Fruit fly (Drosophila melanogaster): ENCODE measurements around the gene Srx.
A peak's percentile ranks its signal among the peaks of the same experiment; 100 is the strongest.

The Srx gene

DNA sequence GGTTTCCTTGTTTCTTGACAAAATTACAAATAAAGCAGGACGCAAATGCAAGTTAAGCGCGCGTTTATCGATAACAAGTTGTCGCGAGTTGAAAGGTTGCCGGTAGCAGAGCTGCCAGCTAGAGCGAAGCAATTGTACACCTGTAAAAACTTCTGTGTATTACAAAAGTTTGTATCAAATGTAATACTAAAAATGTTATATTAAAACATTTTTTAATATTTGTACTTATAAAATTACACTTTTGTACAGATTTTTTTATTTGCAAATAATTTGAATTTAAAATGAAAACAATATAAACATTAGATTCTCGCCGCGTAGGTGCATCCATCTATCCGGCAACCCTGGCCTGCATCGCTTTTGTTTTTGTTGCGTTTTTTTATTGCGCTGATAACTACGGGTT is 12.2 kb upstream of the Srx start, which contains the start of the genes CG8142 and Ucp4A (continued):
- TF ChIP-seq CG8924 (tag; optimal IDR thresholded peaks at IDR 0.05) (peak; percentile 93), CG11085 (GFP tag; IDR thresholded peaks at IDR 0.05) (peak; percentile 96), Dp (GFP tag; optimal IDR thresholded peaks at IDR 0.05) (peak; percentile 71), Jarid2 (GFP tag; optimal IDR thresholded peaks at IDR 0.05) (no peak), ara (GFP tag; IDR thresholded peaks at IDR 0.05) (peak; percentile 96), yki (optimal IDR thresholded peaks at IDR 0.05) (no peak), ap (GFP tag; IDR thresholded peaks at IDR 0.05) (peak; percentile 93), ken (GFP tag; IDR thresholded peaks at IDR 0.05) (peak; percentile 93), sd (tag; optimal IDR thresholded peaks at IDR 0.05) (peak; percentile 61), CG15514 (GFP tag; optimal IDR thresholded peaks at IDR 0.05) (peak; percentile 85), CG1024 (GFP tag; IDR thresholded peaks at IDR 0.05) (peak; percentile 85), Hr78 (GFP tag; optimal IDR thresholded peaks at IDR 0.05) (peak in 1 of 2 experiments; percentile 99), slp2 (GFP tag; optimal IDR thresholded peaks at IDR 0.05) (peak; percentile 39), caup (GFP tag; optimal IDR thresholded peaks at IDR 0.05; ENCODE audit: severe bottlenecking) (peak; percentile 89), CG16815 (GFP tag; optimal IDR thresholded peaks at IDR 0.05) (peak; percentile 88), CG1233 (GFP tag; optimal IDR thresholded peaks at IDR 0.05) (peak; percentile 89), CG10462 (GFP tag; optimal IDR thresholded peaks at IDR 0.05) (peak; percentile 86), Atf-2 (GFP tag; optimal IDR thresholded peaks at IDR 0.05) (peak; percentile 20), Dek (tag; optimal IDR thresholded peaks at IDR 0.05) (peak; percentile 86), toy (GFP tag; IDR thresholded peaks at IDR 0.05) (peak; percentile 81), nom (GFP tag; optimal IDR thresholded peaks at IDR 0.05) (peak; percentile 83), wek (GFP tag; optimal IDR thresholded peaks at IDR 0.05) (no peak), chif (GFP tag; optimal IDR thresholded peaks at IDR 0.05) (peak in 1 of 2 experiments; percentile 69), CG8388 (GFP tag; optimal IDR thresholded peaks at IDR 0.05) (peak; percentile 84), kay (GFP tag; optimal IDR thresholded peaks at IDR 0.05) (peak; percentile 83), CG6813 (GFP tag; optimal IDR thresholded peaks at IDR 0.05) (peak; percentile 78), CG30431 (GFP tag; optimal IDR thresholded peaks at IDR 0.05) (peak; percentile 87), dpn (GFP tag; optimal IDR thresholded peaks at IDR 0.05) (peak; percentile 73 to 90), Oli (tag; optimal IDR thresholded peaks at IDR 0.05) (peak; percentile 89), fru (optimal IDR thresholded peaks at IDR 0.05) (no peak), esg (GFP tag; conservative IDR thresholded peaks at IDR 0.05) (peak; percentile 97), CG15011 (GFP tag; optimal IDR thresholded peaks at IDR 0.05) (peak; percentile 82), CG1832 (GFP tag; optimal IDR thresholded peaks at IDR 0.05) (no peak), twi (tag; optimal IDR thresholded peaks at IDR 0.05) (peak; percentile 84), exex (tag; optimal IDR thresholded peaks at IDR 0.05) (peak; percentile 64), Spps (tag; optimal IDR thresholded peaks at IDR 0.05) (peak; percentile 82)

- TF ChIP-seq MESR4 (GFP tag; optimal IDR thresholded peaks at IDR 0.05): no peak
- TF ChIP-seq Dip2 (GFP tag; IDR thresholded peaks at IDR 0.05): no peak
- TF ChIP-seq CG13894 (tag; optimal IDR thresholded peaks at IDR 0.05): no peak
- no peak for TF ChIP-seq pb (GFP tag; optimal IDR thresholded peaks at IDR 0.05)
- TF ChIP-seq mld (GFP tag; IDR thresholded peaks at IDR 0.05; ENCODE audit: partially characterized antibody): no peak
- TF ChIP-seq CG32532 (GFP tag; IDR thresholded peaks at IDR 0.05): no peak
- TF ChIP-seq gsb (GFP tag; IDR thresholded peaks at IDR 0.05): no peak
- TF ChIP-seq CG11456 (GFP tag; IDR thresholded peaks at IDR 0.05): no peak
- no peak for TF ChIP-seq ci (GFP tag; IDR thresholded peaks at IDR 0.05)
- TF ChIP-seq lbe (GFP tag; optimal IDR thresholded peaks at IDR 0.05): no peak
- no peak for TF ChIP-seq Bdp1 (GFP tag; optimal IDR thresholded peaks at IDR 0.05)
- TF ChIP-seq CG3995 (GFP tag; optimal IDR thresholded peaks at IDR 0.05): peak; percentile 1
- no peak for TF ChIP-seq ab (GFP tag; optimal IDR thresholded peaks at IDR 0.05)
- TF ChIP-seq tna (GFP tag; IDR thresholded peaks at IDR 0.05; ENCODE audit: partially characterized antibody): no peak
- TF ChIP-seq Gsc (GFP tag; IDR thresholded peaks at IDR 0.05): no peak
- TF ChIP-seq gfzf (GFP tag; optimal IDR thresholded peaks at IDR 0.05): no peak
Observed at dm6 chrX:17845820-17846379, 10.9 kb upstream of the Srx start.
